Worm (Caenorhabditis elegans) whole organism, L1 larva: Measurements from ENCODE around the gene clec-79.
A peak's percentile ranks its signal among the peaks of the same experiment; 100 is the strongest.

ENCODE experiments used
- C04F5.9 ChIP-seq: sonication (generic microtip); optimal IDR thresholded peaks from 2 replicates; lab custom pipeline; 2016; ENCODE audit warnings: missing genetic modification characterization, missing compliant biosample characterization
- C34B4.2 ChIP-seq: sonication (generic microtip); optimal IDR thresholded peaks from 2 replicates; lab custom pipeline; 2017; ENCODE audit warnings: mild to moderate bottlenecking, missing genetic modification characterization, missing compliant biosample characterization
- aha-1 ChIP-seq: fragments of 150-350 bp; optimal IDR thresholded peaks from 2 replicates; lab custom pipeline; 2014; ENCODE audit warnings: missing biosample characterization, missing genetic modification characterization
- alr-1 ChIP-seq: fragments of 200-800 bp; sonication (Bioruptor generic); optimal IDR thresholded peaks from 2 replicates; lab custom pipeline; 2018; ENCODE audit warnings: borderline replicate concordance, mild to moderate bottlenecking, missing genetic modification characterization, missing compliant biosample characterization
- ama-1 ChIP-seq: fragments of 150-350 bp; optimal IDR thresholded peaks from 2 replicates; lab custom pipeline; 2014
- ceh-63 ChIP-seq: fragments of 200-800 bp; sonication (Bioruptor generic); optimal IDR thresholded peaks from 2 replicates; lab custom pipeline; 2018; ENCODE audit warnings: mild to moderate bottlenecking, missing genetic modification characterization, missing compliant biosample characterization
- ces-1 ChIP-seq: fragments of 150-350 bp; optimal IDR thresholded peaks from 2 replicates; lab custom pipeline; 2014; ENCODE audit warnings: missing biosample characterization, missing genetic modification reagents, missing genetic modification characterization
- dpl-1 ChIP-seq, 3 experiments: fragments of 150-350 bp in 2 of 3; sonication (generic microtip) in 1 of 3; optimal IDR thresholded peaks; 2 replicates each; lab custom pipeline; 2014 to 2017; ENCODE audit warnings: missing biosample characterization in 3 of 3, missing genetic modification characterization in 3 of 3, missing genetic modification reagents in 3 of 3
- efl-3 ChIP-seq: fragments of 200-800 bp; sonication (Bioruptor generic); optimal IDR thresholded peaks from 2 replicates; lab custom pipeline; 2018; ENCODE audit warnings: mild to moderate bottlenecking, missing genetic modification characterization, missing compliant biosample characterization
- egl-27 ChIP-seq, 2 experiments: fragments of 150-350 bp in 1 of 2; sonication (generic microtip); optimal IDR thresholded peaks; 3 replicates each; lab custom pipeline; 2017 to 2018; ENCODE audit warnings: missing biosample characterization in 2 of 2, missing genetic modification characterization in 2 of 2, missing genetic modification reagents in 2 of 2
- elt-2 ChIP-seq: sonication (generic microtip); optimal IDR thresholded peaks from 2 replicates; lab custom pipeline; 2016; ENCODE audit warnings: missing genetic modification characterization, mild to moderate bottlenecking, inconsistent platforms, missing compliant biosample characterization, missing genetic modification reagents
- elt-3 ChIP-seq, 6 experiments: fragments of 150-350 bp in 1 of 6; sonication (generic microtip); optimal IDR thresholded peaks; 2 replicates each; lab custom pipeline; 2017 to 2018; ENCODE audit warnings: missing biosample characterization in 6 of 6, missing genetic modification characterization in 6 of 6, inconsistent platforms in 1 of 6
- fkh-4 ChIP-seq: sonication (generic microtip); optimal IDR thresholded peaks from 2 replicates; lab custom pipeline; 2016; ENCODE audit warnings: missing compliant biosample characterization, missing genetic modification characterization, borderline replicate concordance
- fos-1 ChIP-seq: fragments of 150-350 bp; optimal IDR thresholded peaks from 2 replicates; lab custom pipeline; 2014; ENCODE audit warnings: missing biosample characterization, missing genetic modification characterization
- hlh-17 ChIP-seq: fragments of 200-800 bp; sonication (Bioruptor generic); optimal IDR thresholded peaks from 2 replicates; lab custom pipeline; 2018; ENCODE audit warnings: missing genetic modification characterization, mild to moderate bottlenecking, missing compliant biosample characterization, moderate library complexity, borderline replicate concordance
- hlh-4 ChIP-seq: sonication (generic microtip); optimal IDR thresholded peaks from 2 replicates; lab custom pipeline; 2016; ENCODE audit warnings: mild to moderate bottlenecking, missing genetic modification characterization, missing compliant biosample characterization
- hpl-2 ChIP-seq: fragments of 150-350 bp; optimal IDR thresholded peaks from 2 replicates; lab custom pipeline; 2014; ENCODE audit warnings: missing biosample characterization, missing genetic modification reagents, missing genetic modification characterization
- isw-1 ChIP-seq: fragments of 200-800 bp; sonication (Bioruptor generic); IDR thresholded peaks from 2 replicates; pipeline ENCODE4 v1.3.6; 2022; ENCODE audit warnings: missing genetic modification characterization, missing compliant biosample characterization
- jun-1 ChIP-seq: fragments of 150-350 bp; optimal IDR thresholded peaks from 2 replicates; lab custom pipeline; 2014; ENCODE audit warnings: missing biosample characterization, missing genetic modification reagents, missing genetic modification characterization
- lin-13 ChIP-seq: fragments of 150-350 bp; optimal IDR thresholded peaks from 2 replicates; lab custom pipeline; 2014; ENCODE audit warnings: missing biosample characterization, missing genetic modification reagents, missing genetic modification characterization
- lin-14 ChIP-seq: fragments of 200-800 bp; sonication (Bioruptor generic); optimal IDR thresholded peaks from 2 replicates; lab custom pipeline; 2018; ENCODE audit warnings: mild to moderate bottlenecking, missing genetic modification characterization, moderate library complexity, missing compliant biosample characterization
- lin-15B ChIP-seq: fragments of 150-350 bp; sonication (generic microtip); optimal IDR thresholded peaks from 3 replicates; lab custom pipeline; 2014; ENCODE audit warnings: missing biosample characterization, missing genetic modification characterization
- lin-39 ChIP-seq: fragments of 150-350 bp; optimal IDR thresholded peaks from 2 replicates; lab custom pipeline; 2014; ENCODE audit warnings: missing biosample characterization, missing genetic modification reagents, missing genetic modification characterization
- mdl-1 ChIP-seq, 2 experiments: fragments of 150-350 bp; optimal IDR thresholded peaks; 2 replicates each; lab custom pipeline; 2014 to 2017; ENCODE audit warnings: missing biosample characterization in 2 of 2, missing genetic modification characterization in 2 of 2, inconsistent platforms in 1 of 2
- mef-2 ChIP-seq: fragments of 150-350 bp; optimal IDR thresholded peaks from 2 replicates; lab custom pipeline; 2014; ENCODE audit warnings: missing biosample characterization, missing genetic modification characterization
- nhr-11 ChIP-seq: fragments of 150-350 bp; optimal IDR thresholded peaks from 2 replicates; lab custom pipeline; 2014; ENCODE audit warnings: missing biosample characterization, missing genetic modification characterization
- nhr-19 ChIP-seq: fragments of 200-800 bp; sonication (Bioruptor generic); conservative IDR thresholded peaks from 2 replicates; pipeline ENCODE4 v1.3.6; 2022; ENCODE audit warnings: missing genetic modification characterization, missing compliant biosample characterization
- nhr-237 ChIP-seq: fragments of 150-350 bp; optimal IDR thresholded peaks from 2 replicates; lab custom pipeline; 2014; ENCODE audit warnings: missing biosample characterization, missing genetic modification characterization
- nhr-28 ChIP-seq: fragments of 150-350 bp; optimal IDR thresholded peaks from 2 replicates; lab custom pipeline; 2014; ENCODE audit warnings: missing biosample characterization, missing genetic modification characterization
- nhr-47 ChIP-seq: sonication (generic microtip); optimal IDR thresholded peaks from 2 replicates; lab custom pipeline; 2016; ENCODE audit warnings: mild to moderate bottlenecking, missing genetic modification characterization, moderate library complexity, missing compliant biosample characterization
- nhr-77 ChIP-seq: fragments of 150-350 bp; optimal IDR thresholded peaks from 2 replicates; lab custom pipeline; 2014; ENCODE audit warnings: missing biosample characterization, missing genetic modification characterization
- nhr-90 ChIP-seq: sonication (generic microtip); optimal IDR thresholded peaks from 2 replicates; lab custom pipeline; 2016; ENCODE audit warnings: mild to moderate bottlenecking, missing genetic modification characterization, missing compliant biosample characterization; ENCODE audit not compliant: poor library complexity
- pag-3 ChIP-seq: sonication (generic microtip); optimal IDR thresholded peaks from 2 replicates; lab custom pipeline; 2017; ENCODE audit warnings: missing genetic modification characterization, mild to moderate bottlenecking, missing compliant biosample characterization, antibody characterized with exemption, borderline replicate concordance; ENCODE audit not compliant: insufficient read depth
- pax-3 ChIP-seq: fragments of 200-800 bp; sonication (Bioruptor generic); optimal IDR thresholded peaks from 2 replicates; lab custom pipeline; 2018; ENCODE audit warnings: mild to moderate bottlenecking, missing genetic modification characterization, moderate library complexity, missing compliant biosample characterization
- rnt-1 ChIP-seq: sonication (generic microtip); optimal IDR thresholded peaks from 2 replicates; lab custom pipeline; 2016; ENCODE audit warnings: mild to moderate bottlenecking, missing genetic modification characterization, moderate library complexity, missing compliant biosample characterization
- snu-23 ChIP-seq: sonication (generic microtip); optimal IDR thresholded peaks from 2 replicates; lab custom pipeline; 2016; ENCODE audit warnings: missing genetic modification characterization, missing compliant biosample characterization
- sox-4 ChIP-seq: sonication (generic microtip); optimal IDR thresholded peaks from 2 replicates; lab custom pipeline; 2016; ENCODE audit warnings: missing genetic modification characterization, missing compliant biosample characterization
- sup-37 ChIP-seq: fragments of 200-800 bp; sonication (Bioruptor generic); optimal IDR thresholded peaks from 2 replicates; lab custom pipeline; 2018; ENCODE audit warnings: mild to moderate bottlenecking, missing genetic modification characterization, missing compliant biosample characterization
- tbx-2 ChIP-seq: sonication (generic microtip); optimal IDR thresholded peaks from 2 replicates; lab custom pipeline; 2016; ENCODE audit warnings: missing genetic modification characterization, missing compliant biosample characterization
- tlp-1 ChIP-seq: fragments of 150-350 bp; optimal IDR thresholded peaks from 2 replicates; lab custom pipeline; 2014; ENCODE audit warnings: missing biosample characterization, missing genetic modification characterization
- unc-130 ChIP-seq: fragments of 150-350 bp; optimal IDR thresholded peaks from 2 replicates; lab custom pipeline; 2017; ENCODE audit warnings: missing biosample characterization, missing genetic modification characterization, inconsistent platforms
- unc-30 ChIP-seq: sonication (generic microtip); optimal IDR thresholded peaks from 2 replicates; lab custom pipeline; 2017; ENCODE audit warnings: missing biosample characterization, missing genetic modification characterization
- unc-86 ChIP-seq: sonication (generic microtip); optimal IDR thresholded peaks from 2 replicates; lab custom pipeline; 2016; ENCODE audit warnings: missing genetic modification characterization, missing compliant biosample characterization
- vab-15 ChIP-seq: sonication (generic microtip); optimal IDR thresholded peaks from 2 replicates; lab custom pipeline; 2017; ENCODE audit warnings: missing genotype, mild to moderate bottlenecking, missing genetic modification characterization, missing compliant biosample characterization
- xbp-1 ChIP-seq: sonication (generic microtip); optimal IDR thresholded peaks from 2 replicates; lab custom pipeline; 2016; ENCODE audit warnings: missing genetic modification characterization, missing compliant biosample characterization
- zag-1 ChIP-seq: fragments of 150-350 bp; optimal IDR thresholded peaks from 2 replicates; lab custom pipeline; 2014; ENCODE audit warnings: missing biosample characterization, missing genetic modification characterization
- zip-4 ChIP-seq: fragments of 200-800 bp; sonication (Bioruptor generic); optimal IDR thresholded peaks from 2 replicates; lab custom pipeline; 2018; ENCODE audit warnings: mild to moderate bottlenecking, missing genetic modification characterization, moderate library complexity, missing compliant biosample characterization
- ztf-11 ChIP-seq, 2 experiments: sonication (generic microtip); optimal IDR thresholded peaks; 2 replicates each; lab custom pipeline; 2016 to 2017; ENCODE audit warnings: missing genetic modification characterization in 2 of 2, missing biosample characterization in 1 of 2, missing compliant biosample characterization in 1 of 2
- ztf-4 ChIP-seq: fragments of 150-350 bp; optimal IDR thresholded peaks from 2 replicates; lab custom pipeline; 2014; ENCODE audit warnings: missing biosample characterization, missing genetic modification characterization

clec-79 gene

DNA sequence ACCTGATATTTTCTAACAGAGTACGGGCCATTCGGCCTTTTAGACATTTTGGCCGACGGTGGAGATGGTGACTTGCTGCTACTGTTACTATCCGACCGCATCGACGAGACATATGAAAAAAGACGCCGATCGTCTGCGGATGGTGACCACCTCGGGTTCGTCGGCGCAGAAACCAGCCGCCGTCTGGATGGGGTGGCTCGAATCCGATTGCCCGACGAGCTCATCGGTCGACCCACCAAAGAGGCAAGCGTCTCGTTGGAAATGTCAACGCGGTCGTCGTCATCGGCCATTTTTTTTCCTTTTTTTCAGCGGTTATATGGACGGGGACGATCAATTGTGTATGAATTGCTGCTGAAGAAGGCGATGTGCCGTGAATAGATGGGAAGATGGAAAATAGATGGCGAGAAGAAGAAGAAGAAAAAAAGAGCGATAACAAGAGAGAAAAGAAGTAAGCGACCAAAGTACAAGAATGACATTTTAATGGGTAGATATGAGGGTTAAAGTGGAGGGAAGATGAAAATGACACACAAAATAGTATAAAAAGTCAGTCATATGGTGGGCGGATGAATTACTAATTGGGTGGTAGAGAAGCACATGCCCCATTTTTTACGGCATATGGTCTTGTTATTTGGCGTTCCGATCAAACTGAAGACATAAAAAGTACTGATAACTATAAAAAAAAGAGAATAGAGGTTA, 45.7 kb downstream of the clec-79 start (continued):
- TF ChIP-seq pag-3 (tag; lab: Kevin White, UChicago) (peak; percentile 42), fos-1 (no peak), zag-1 (tag; lab: Kevin White, UChicago) (no peak), unc-130 (tag; lab: Kevin White, UChicago) (no peak), vab-15 (no peak), sox-4 (tag; lab: Kevin White, UChicago) (no peak), alr-1 (no peak), rnt-1 (tag; lab: Kevin White, UChicago) (no peak), lin-13 (GFP tag; lab: Kevin White, UChicago) (no peak), ztf-4 (tag; lab: Kevin White, UChicago) (no peak), xbp-1 (tag; lab: Kevin White, UChicago) (no peak), snu-23 (GFP tag; lab: Kevin White, UChicago) (no peak), sup-37 (GFP tag; lab: Kevin White, UChicago) (no peak), ama-1 (lab: Kevin White, UChicago) (no peak), mdl-1 (tag; optimal IDR thresholded peaks at IDR 0.05; lab: Kevin White, UChicago) (no peak), ztf-11 (tag; optimal IDR thresholded peaks at IDR 0.05; lab: Kevin White, UChicago) (no peak), isw-1 (GFP tag; lab: Robert Waterston, UW) (peak; percentile 3; the same call in 1 of the 2 replicates), egl-27 (tag; optimal IDR thresholded peaks at IDR 0.05; lab: Kevin White, UChicago) (no peak), hlh-17 (GFP tag; lab: Kevin White, UChicago) (no peak), lin-14 (GFP tag; lab: Kevin White, UChicago) (peak; percentile 54), nhr-47 (tag; lab: Kevin White, UChicago) (no peak), nhr-90 (no peak), nhr-28 (no peak), nhr-19 (GFP tag; lab: Robert Waterston, UW) (no peak)

DNA sequence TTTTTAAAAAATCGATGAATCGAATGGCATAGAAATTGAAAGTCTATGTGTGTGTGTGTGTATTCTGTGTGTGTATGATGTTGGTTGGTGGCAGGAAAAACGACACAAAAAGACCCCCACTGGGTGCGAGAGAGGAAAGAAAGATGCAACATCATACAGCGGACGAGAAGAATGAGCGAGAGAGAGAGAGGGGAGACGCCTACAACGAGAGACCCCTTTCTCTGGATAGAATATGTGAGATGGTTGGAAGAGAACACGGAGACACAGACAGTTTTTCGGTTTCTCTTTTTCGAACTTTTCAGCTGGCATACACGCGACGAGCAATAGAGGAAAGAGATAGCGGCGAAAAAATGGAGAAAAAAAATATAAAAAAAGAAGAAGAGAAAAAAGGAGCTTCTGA, 46.7 kb downstream of the clec-79 start:
- peak; percentile 18 to 51 (median 44) for TF ChIP-seq dpl-1 (GFP tag; optimal IDR thresholded peaks at IDR 0.05; lab: Kevin White, UChicago)
- peak; percentile 1 for TF ChIP-seq lin-39 (tag; lab: Kevin White, UChicago)
- TF ChIP-seq C04F5.9 (tag; lab: Kevin White, UChicago): peak; percentile 5
- TF ChIP-seq nhr-47 (tag; lab: Kevin White, UChicago): peak; percentile 68
- TF ChIP-seq pax-3 (tag; lab: Kevin White, UChicago): no peak
- peak; percentile 56 for TF ChIP-seq fos-1
- peak; percentile 42 for TF ChIP-seq xbp-1 (tag; lab: Kevin White, UChicago)
- TF ChIP-seq sox-4 (tag; lab: Kevin White, UChicago): no peak
- peak; percentile 28 for TF ChIP-seq nhr-77 (tag; lab: Kevin White, UChicago)
- no peak for TF ChIP-seq tlp-1 (tag; lab: Kevin White, UChicago)
- no peak for TF ChIP-seq ceh-63 (GFP tag; lab: Kevin White, UChicago)
- no peak for TF ChIP-seq nhr-28
- no peak for TF ChIP-seq ztf-11 (tag; optimal IDR thresholded peaks at IDR 0.05; lab: Kevin White, UChicago)
- no peak for TF ChIP-seq nhr-237
- TF ChIP-seq tbx-2 (tag; lab: Kevin White, UChicago): peak; percentile 64
- TF ChIP-seq unc-30 (tag; lab: Kevin White, UChicago): no peak
- no peak for TF ChIP-seq ces-1
- no peak for TF ChIP-seq hlh-4 (tag; lab: Kevin White, UChicago)
- TF ChIP-seq unc-130 (tag; lab: Kevin White, UChicago): peak; percentile 8
- TF ChIP-seq zip-4: no peak
- TF ChIP-seq C34B4.2 (tag; lab: Kevin White, UChicago): no peak
- TF ChIP-seq hpl-2: no peak
- no peak for TF ChIP-seq aha-1 (tag; lab: Kevin White, UChicago)
- no peak for TF ChIP-seq efl-3 (GFP tag; lab: Kevin White, UChicago)
- peak; percentile 82 for TF ChIP-seq snu-23 (GFP tag; lab: Kevin White, UChicago)
- peak; percentile 67 for TF ChIP-seq unc-86 (tag; lab: Kevin White, UChicago)
- TF ChIP-seq mef-2 (tag; lab: Kevin White, UChicago): no peak
- peak; percentile 33 for TF ChIP-seq nhr-11 (tag; lab: Kevin White, UChicago)
- TF ChIP-seq alr-1: no peak
- peak; percentile 47 for TF ChIP-seq jun-1 (tag; lab: Kevin White, UChicago)
- TF ChIP-seq elt-3 (tag; optimal IDR thresholded peaks at IDR 0.05; lab: Kevin White, UChicago): peak in 1 of 6 experiments; percentile 14
- no peak for TF ChIP-seq lin-15B (tag; lab: Kevin White, UChicago)
- TF ChIP-seq fkh-4: no peak
- no peak for TF ChIP-seq elt-2
